Worm (Caenorhabditis elegans) whole organism, L4/young adult: ENCODE measurements around the gene capa-1.
A peak's percentile ranks its signal among the peaks of the same experiment; 100 is the strongest.

Source experiments
- W03F9.2 ChIP-seq: fragments of 150-350 bp; optimal IDR thresholded peaks from 2 replicates; lab custom pipeline; 2014; ENCODE audit warnings: missing biosample characterization, missing genetic modification characterization
- dao-5 ChIP-seq: sonication (generic microtip); optimal IDR thresholded peaks from 2 replicates; lab custom pipeline; 2016; ENCODE audit warnings: missing genotype, missing genetic modification characterization, moderate library complexity, missing compliant biosample characterization
- him-1 ChIP-seq: sonication (generic microtip); optimal IDR thresholded peaks from 2 replicates; lab custom pipeline; 2016; ENCODE audit warnings: missing genotype, missing genetic modification reagents, missing genetic modification characterization, missing compliant biosample characterization

capa-1 gene

ce11 chrX:5919097-5919496, at the start of gene capa-1:
capa-1 (plus strand) TSS chrX:5919397.
- no peak for TF ChIP-seq dao-5 (tag; lab: Kevin White, UChicago)
- no peak for TF ChIP-seq him-1 (tag; lab: Kevin White, UChicago)
- TF ChIP-seq W03F9.2 (tag; lab: Kevin White, UChicago) = no peak

- TF ChIP-seq him-1 (tag; lab: Kevin White, UChicago) (no peak), W03F9.2 (tag; lab: Kevin White, UChicago) (no peak), dao-5 (tag; lab: Kevin White, UChicago) (no peak)
Measured at ce11 chrX:5869603-5870002, 49.6 kb upstream of the capa-1 start.

- TF ChIP-seq W03F9.2 (tag; lab: Kevin White, UChicago) (no peak), dao-5 (tag; lab: Kevin White, UChicago) (no peak)
Measured at ce11 chrX:5872153-5872552, 47.0 kb upstream of the capa-1 start.

ce11 chrX:5875567-5875966, 43.6 kb upstream of the capa-1 start, which contains the start of gene F49E10.4:
F49E10.4 (plus strand) TSS chrX:5875867.
- no peak for TF ChIP-seq him-1 (tag; lab: Kevin White, UChicago)
- TF ChIP-seq dao-5 (tag; lab: Kevin White, UChicago) = no peak
- TF ChIP-seq W03F9.2 (tag; lab: Kevin White, UChicago) = no peak

ce11 chrX:5877039-5877438, 42.2 kb upstream of the capa-1 start:
- TF ChIP-seq W03F9.2 (tag; lab: Kevin White, UChicago) (no peak), dao-5 (tag; lab: Kevin White, UChicago) (no peak), him-1 (tag; lab: Kevin White, UChicago) (no peak)

- no peak for TF ChIP-seq W03F9.2 (tag; lab: Kevin White, UChicago)
- no peak for TF ChIP-seq him-1 (tag; lab: Kevin White, UChicago)
- TF ChIP-seq dao-5 (tag; lab: Kevin White, UChicago) = no peak
Measured at ce11 chrX:5885565-5885964, 33.6 kb upstream of the capa-1 start, which contains the start of gene flp-7. flp-7 (plus strand) TSS chrX:5885865.

- TF ChIP-seq dao-5 (tag; lab: Kevin White, UChicago) (no peak), him-1 (tag; lab: Kevin White, UChicago) (no peak), W03F9.2 (tag; lab: Kevin White, UChicago) (no peak)
Measured at ce11 chrX:5890080-5890479, 29.1 kb upstream of the capa-1 start, which contains the start of gene F49E10.2. F49E10.2 (plus strand) TSS chrX:5890380.

ce11 chrX:5896001-5896400, 23.2 kb upstream of the capa-1 start:
- TF ChIP-seq dao-5 (tag; lab: Kevin White, UChicago) = no peak
- TF ChIP-seq him-1 (tag; lab: Kevin White, UChicago) = peak; percentile 3

ce11 chrX:5897038-5897437, 22.2 kb upstream of the capa-1 start, which contains the start of gene tbc-16:
tbc-16 (plus strand) TSS chrX:5897338.
- no peak for TF ChIP-seq W03F9.2 (tag; lab: Kevin White, UChicago)

ce11 chrX:5901499-5901898, 17.7 kb upstream of the capa-1 start:
- TF ChIP-seq W03F9.2 (tag; lab: Kevin White, UChicago) = no peak
- TF ChIP-seq dao-5 (tag; lab: Kevin White, UChicago) = no peak
- TF ChIP-seq him-1 (tag; lab: Kevin White, UChicago) = no peak

ce11 chrX:5903896-5904295, 15.3 kb upstream of the capa-1 start:
- no peak for TF ChIP-seq W03F9.2 (tag; lab: Kevin White, UChicago)
- no peak for TF ChIP-seq him-1 (tag; lab: Kevin White, UChicago)
- TF ChIP-seq dao-5 (tag; lab: Kevin White, UChicago) = no peak

- TF ChIP-seq W03F9.2 (tag; lab: Kevin White, UChicago) (no peak), dao-5 (tag; lab: Kevin White, UChicago) (no peak), him-1 (tag; lab: Kevin White, UChicago) (no peak)
Measured at ce11 chrX:5904603-5905081, 14.6 kb upstream of the capa-1 start, which contains the start of gene nlp-49. nlp-49 (plus strand) TSS chrX:5904653.

- no peak for TF ChIP-seq dao-5 (tag; lab: Kevin White, UChicago)
- TF ChIP-seq W03F9.2 (tag; lab: Kevin White, UChicago) = no peak
- TF ChIP-seq him-1 (tag; lab: Kevin White, UChicago) = no peak
Measured at ce11 chrX:5905764-5906163, 13.4 kb upstream of the capa-1 start.

ce11 chrX:5917284-5917683, 1.9 kb upstream of the capa-1 start, which contains the start of gene Y23B4A.1:
Y23B4A.1 (minus strand) TSS chrX:5917384.
- TF ChIP-seq dao-5 (tag; lab: Kevin White, UChicago) = no peak
- TF ChIP-seq him-1 (tag; lab: Kevin White, UChicago) = no peak
- TF ChIP-seq W03F9.2 (tag; lab: Kevin White, UChicago) = no peak
